Fruit fly (Drosophila melanogaster) whole organism, embryonic: ENCODE measurements around the gene Agpat3.

Source experiments
- Nf-YB ChIP-seq: fragments of 200-800 bp; sonication (Bioruptor generic); optimal IDR thresholded peaks from 3 replicates; lab custom pipeline; 2019; ENCODE audit warnings: missing biosample characterization, mild to moderate bottlenecking, missing genetic modification characterization, moderate library complexity
- en ChIP-seq: fragments of 200-800 bp; sonication (Bioruptor generic); optimal IDR thresholded peaks from 2 replicates; lab custom pipeline; 2016; ENCODE audit warnings: missing biosample characterization, missing genetic modification characterization
- psq ChIP-seq: fragments of 200-800 bp; sonication (Bioruptor generic); optimal IDR thresholded peaks from 2 replicates; lab custom pipeline; 2017; ENCODE audit warnings: missing biosample characterization, missing genetic modification characterization
- salm ChIP-seq: fragments of 200-800 bp; sonication (Bioruptor generic); optimal IDR thresholded peaks from 2 replicates; lab custom pipeline; 2018; ENCODE audit warnings: missing biosample characterization, mild to moderate bottlenecking, missing genetic modification characterization

- TF ChIP-seq Nf-YB (GFP tag; lab: Kevin White, UChicago) = no peak
- no peak for TF ChIP-seq salm
- TF ChIP-seq en = no peak
- TF ChIP-seq psq (GFP tag; lab: Kevin White, UChicago) = no peak
Measured at dm6 chr3L:16433556-16433955, 47.8 kb upstream of the Agpat3 start.
